Worm (Caenorhabditis elegans) whole organism, L4 larva: Measurements from ENCODE around the gene K11H12.5.

Experiments
- T20F7.1 ChIP-seq: fragments of 200-800 bp; sonication (Bioruptor generic); optimal IDR thresholded peaks from 2 replicates; lab custom pipeline; 2018; ENCODE audit warnings: mild to moderate bottlenecking, missing genetic modification characterization, missing compliant biosample characterization
- Y105C5A.15 ChIP-seq: fragments of 200-800 bp; sonication (Bioruptor generic); IDR thresholded peaks from 2 replicates; pipeline ENCODE4 v1.3.6; 2022; ENCODE audit warnings: missing genetic modification characterization, missing compliant biosample characterization
- Y48G9A.11 ChIP-seq: fragments of 200-800 bp; sonication (Bioruptor generic); IDR thresholded peaks from 2 replicates; pipeline ENCODE4 v1.3.6; 2022; ENCODE audit warnings: missing genetic modification reagents, missing genetic modification characterization, missing compliant biosample characterization
- aha-1 ChIP-seq: fragments of 150-350 bp; peaks from one replicate; lab custom pipeline; 2014; ENCODE audit warnings: missing biosample characterization, missing genetic modification characterization
- aly-2 ChIP-seq: sonication (generic microtip); optimal IDR thresholded peaks from 2 replicates; lab custom pipeline; 2018; ENCODE audit warnings: missing biosample characterization, missing genetic modification characterization
- ceh-20 ChIP-seq: fragments of 200-800 bp; sonication (Bioruptor generic); IDR thresholded peaks from 2 replicates; pipeline ENCODE4 v1.3.6; 2022; ENCODE audit warnings: missing genetic modification reagents, missing genetic modification characterization, missing compliant biosample characterization
- ceh-32 ChIP-seq: sonication (generic microtip); optimal IDR thresholded peaks from 2 replicates; lab custom pipeline; 2016; ENCODE audit warnings: mild to moderate bottlenecking, missing genetic modification characterization, missing compliant biosample characterization; ENCODE audit not compliant: poor library complexity
- ceh-44 ChIP-seq: fragments of 200-800 bp; sonication (Bioruptor generic); IDR thresholded peaks from 2 replicates; pipeline ENCODE4 v1.3.6; 2022; ENCODE audit warnings: missing genetic modification reagents, missing genetic modification characterization, missing compliant biosample characterization
- ceh-62 ChIP-seq: sonication (generic microtip); optimal IDR thresholded peaks from 2 replicates; lab custom pipeline; 2017; ENCODE audit warnings: missing biosample characterization, missing genetic modification characterization
- daf-16 ChIP-seq, 3 experiments: sonication (generic microtip); optimal IDR thresholded peaks; 2 replicates each; lab custom pipeline; 2016 to 2017; ENCODE audit warnings: missing genetic modification characterization in 3 of 3, missing genetic modification reagents in 3 of 3, mild to moderate bottlenecking in 2 of 3, missing compliant biosample characterization in 2 of 3, missing biosample characterization in 1 of 3, moderate library complexity in 1 of 3
- dmd-6 ChIP-seq: fragments of 200-800 bp; sonication (Bioruptor generic); IDR thresholded peaks from 2 replicates; pipeline ENCODE4 v1.3.6; 2022; ENCODE audit warnings: missing genetic modification reagents, missing genetic modification characterization, missing compliant biosample characterization
- egl-27 ChIP-seq: sonication (generic microtip); optimal IDR thresholded peaks from 3 replicates; lab custom pipeline; 2017; ENCODE audit warnings: missing biosample characterization, missing genetic modification reagents, missing genetic modification characterization
- hlh-30 ChIP-seq: sonication (generic microtip); optimal IDR thresholded peaks from 2 replicates; lab custom pipeline; 2017; ENCODE audit warnings: antibody characterized with exemption, mild to moderate bottlenecking, missing genetic modification characterization, missing compliant biosample characterization; ENCODE audit not compliant: insufficient read depth
- lin-1 ChIP-seq: fragments of 200-800 bp; sonication (Bioruptor generic); IDR thresholded peaks from 2 replicates; pipeline ENCODE4 v1.3.6; 2022; ENCODE audit warnings: missing genetic modification reagents, missing genetic modification characterization, missing compliant biosample characterization
- lin-29 ChIP-seq: fragments of 200-800 bp; sonication (Bioruptor generic); IDR thresholded peaks from 2 replicates; pipeline ENCODE4 v1.3.6; 2022; ENCODE audit warnings: missing genetic modification reagents, missing genetic modification characterization, missing compliant biosample characterization
- lin-38 ChIP-seq: fragments of 200-800 bp; sonication (Bioruptor generic); IDR thresholded peaks from 2 replicates; pipeline ENCODE4 v1.3.6; 2022; ENCODE audit warnings: missing genetic modification reagents, missing genetic modification characterization, missing compliant biosample characterization
- lir-3 ChIP-seq: sonication (generic microtip); optimal IDR thresholded peaks from 2 replicates; lab custom pipeline; 2016; ENCODE audit warnings: mild to moderate bottlenecking, missing genetic modification characterization, missing compliant biosample characterization
- mdt-29 ChIP-seq: fragments of 200-800 bp; sonication (Bioruptor generic); IDR thresholded peaks from 2 replicates; pipeline ENCODE4 v1.3.6; 2022; ENCODE audit warnings: missing genetic modification reagents, missing genetic modification characterization, missing compliant biosample characterization
- mep-1 ChIP-seq: fragments of 150-350 bp; sonication (generic microtip); optimal IDR thresholded peaks from 3 replicates; lab custom pipeline; 2014; ENCODE audit warnings: missing biosample characterization, missing genetic modification characterization
- nhr-25 ChIP-seq: sonication (generic microtip); optimal IDR thresholded peaks from 2 replicates; lab custom pipeline; 2017; ENCODE audit warnings: missing genetic modification characterization, mild to moderate bottlenecking, missing compliant biosample characterization, antibody characterized with exemption, moderate library complexity, borderline replicate concordance; ENCODE audit not compliant: insufficient read depth
- nhr-42 ChIP-seq: fragments of 200-800 bp; sonication (Bioruptor generic); IDR thresholded peaks from 2 replicates; pipeline ENCODE4 v1.3.6; 2022; ENCODE audit warnings: missing genetic modification characterization, missing compliant biosample characterization
- php-3 ChIP-seq: fragments of 200-800 bp; sonication (Bioruptor generic); IDR thresholded peaks from 2 replicates; pipeline ENCODE4 v1.3.6; 2022; ENCODE audit warnings: missing genetic modification reagents, missing genetic modification characterization, missing compliant biosample characterization
- set-16 ChIP-seq: fragments of 200-800 bp; sonication (Bioruptor generic); IDR thresholded peaks from 2 replicates; pipeline ENCODE4 v1.3.6; 2022; ENCODE audit warnings: missing genetic modification reagents, missing genetic modification characterization, missing compliant biosample characterization
- snpc-1.2 ChIP-seq: fragments of 200-800 bp; sonication (Bioruptor generic); IDR thresholded peaks from 2 replicates; pipeline ENCODE4 v1.3.6; 2022; ENCODE audit warnings: missing genetic modification reagents, missing genetic modification characterization, missing compliant biosample characterization
- tra-1 ChIP-seq: fragments of 200-800 bp; sonication (Bioruptor generic); IDR thresholded peaks from 2 replicates; pipeline ENCODE4 v1.3.6; 2022; ENCODE audit warnings: missing genetic modification reagents, missing genetic modification characterization, missing compliant biosample characterization
- unc-62 ChIP-seq, 3 experiments: fragments of 150-350 bp in 1 of 3; sonication (generic microtip); optimal IDR thresholded peaks in 2 of 3; peaks in 1 of 3; 1 replicate in 1 of 3; 2 replicates in 2 of 3; lab custom pipeline; 2014 to 2017; ENCODE audit warnings: missing biosample characterization in 3 of 3, missing genetic modification characterization in 3 of 3, missing genetic modification reagents in 3 of 3, missing genotype in 1 of 3
- vab-7 ChIP-seq: fragments of 200-800 bp; sonication (Bioruptor generic); IDR thresholded peaks from 2 replicates; pipeline ENCODE4 v1.3.6; 2022; ENCODE audit warnings: missing genetic modification reagents, missing genetic modification characterization, missing compliant biosample characterization
- zfp-3 ChIP-seq: fragments of 200-800 bp; sonication (Bioruptor generic); conservative IDR thresholded peaks from 2 replicates; pipeline ENCODE4 v1.3.6; 2022; ENCODE audit warnings: missing genetic modification reagents, missing genetic modification characterization, missing compliant biosample characterization
- ztf-7 ChIP-seq: fragments of 150-350 bp; optimal IDR thresholded peaks from 2 replicates; lab custom pipeline; 2014; ENCODE audit warnings: missing biosample characterization, missing genetic modification characterization

The K11H12.5 gene

ce11 chrIV:682726-683340, 6.5 kb downstream of the K11H12.5 start (continued):
- TF ChIP-seq lin-29 (GFP tag; lab: Robert Waterston, UW) (0 out of 2 replicates have a peak, but pooled peaks have one; percentile 35), ceh-20 (GFP tag; lab: Robert Waterston, UW) (peak; percentile 52; the same call in 1 of the 2 replicates), hlh-30 (tag; lab: Kevin White, UChicago) (peak; percentile 90), ceh-44 (GFP tag; lab: Robert Waterston, UW) (peak; percentile 62; the same call in 1 of the 2 replicates), ceh-62 (tag; lab: Kevin White, UChicago) (no peak), nhr-42 (GFP tag; lab: Robert Waterston, UW) (peak; percentile 73; the same call in 1 of the 2 replicates), lin-38 (peak; percentile 80; the same call in 1 of the 2 replicates), vab-7 (GFP tag; lab: Robert Waterston, UW) (peak; percentile 81), aly-2 (tag; lab: Kevin White, UChicago) (no peak), egl-27 (tag; lab: Kevin White, UChicago) (peak; percentile 31), Y105C5A.15 (GFP tag; lab: Robert Waterston, UW) (peak; percentile 75), nhr-25 (tag; lab: Kevin White, UChicago) (no peak), Y48G9A.11 (GFP tag; lab: Robert Waterston, UW) (peak; percentile 84), mdt-29 (peak; percentile 52; the same call in 1 of the 2 replicates), zfp-3 (GFP tag; lab: Robert Waterston, UW) (peak; percentile 70; the same call in 1 of the 2 replicates), T20F7.1 (GFP tag; lab: Kevin White, UChicago) (no peak), snpc-1.2 (GFP tag; lab: Robert Waterston, UW) (peak; percentile 85), mep-1 (tag; lab: Kevin White, UChicago) (no peak), tra-1 (peak; percentile 76), daf-16 (GFP tag; optimal IDR thresholded peaks at IDR 0.05; lab: Kevin White, UChicago) (peak in 1 of 2 experiments; percentile 78), daf-16 (tag; optimal IDR thresholded peaks at IDR 0.05; lab: Kevin White, UChicago) (peak; percentile 62)

ce11 chrIV:684197-684596, 7.8 kb downstream of the K11H12.5 start, which contains the start of gene cutl-28:
Gene cutl-28, plus strand, starts transcription at chrIV:684497.
- no peak for TF ChIP-seq set-16 (GFP tag; lab: Robert Waterston, UW)
- no peak for TF ChIP-seq ceh-32 (tag; lab: Kevin White, UChicago)
- no peak for TF ChIP-seq php-3 (GFP tag; lab: Robert Waterston, UW)
- TF ChIP-seq Y105C5A.15 (GFP tag; lab: Robert Waterston, UW): no peak
- TF ChIP-seq ztf-7 (tag; lab: Kevin White, UChicago): no peak
- TF ChIP-seq aly-2 (tag; lab: Kevin White, UChicago): no peak
- no peak for TF ChIP-seq lin-1 (GFP tag; lab: Robert Waterston, UW)

ce11 chrIV:684748-685147, 8.4 kb downstream of the K11H12.5 start:
- TF ChIP-seq unc-62 (GFP tag; optimal IDR thresholded peaks at IDR 0.05 in 1 of 2; lab: Kevin White, UChicago) (peak in 1 of 2 experiments; percentile 90), unc-62 (tag; optimal IDR thresholded peaks at IDR 0.05; lab: Kevin White, UChicago) (no peak), T20F7.1 (GFP tag; lab: Kevin White, UChicago) (no peak), aha-1 (tag; lab: Kevin White, UChicago) (peak; percentile 65)
- TF ChIP-seq, all 104 proteins: peak for 2

DNA sequence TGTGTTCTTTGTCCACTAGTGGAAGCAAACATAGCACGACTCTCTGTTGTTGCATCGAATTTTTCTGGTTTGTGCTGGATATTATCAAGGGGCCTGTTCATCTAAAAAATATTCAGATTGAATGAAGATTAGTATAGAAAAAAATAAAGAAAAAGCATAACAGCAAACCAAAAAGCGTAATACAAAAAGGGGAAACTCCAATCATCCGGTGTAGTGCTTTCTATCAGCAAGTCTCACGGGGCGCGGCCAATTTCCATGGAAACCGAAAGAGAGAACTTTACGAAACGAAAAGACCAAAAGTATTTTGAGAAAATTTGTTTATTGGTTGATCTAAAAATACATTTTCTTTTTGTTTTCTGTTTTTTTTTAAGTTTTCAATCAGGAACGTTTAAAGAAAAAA, 21.9 kb downstream of the K11H12.5 start, which contains the start of gene Y55F3C.17:
Gene Y55F3C.17, minus strand, starts transcription at position 101 of the 400 bp plus-strand sequence.
- TF ChIP-seq nhr-25 (tag; lab: Kevin White, UChicago) (no peak), aha-1 (tag; lab: Kevin White, UChicago) (peak; percentile 5), lir-3 (no peak), dmd-6 (GFP tag; lab: Robert Waterston, UW) (no peak)
